Worm (Caenorhabditis elegans) whole organism, L4 larva: Measurements from ENCODE around the gene col-151.

Source experiments
- F10B5.3 ChIP-seq: sonication (generic microtip); optimal IDR thresholded peaks from 2 replicates; lab custom pipeline; 2016; ENCODE audit warnings: mild to moderate bottlenecking, missing genetic modification characterization, missing compliant biosample characterization
- F37D6.2 ChIP-seq: sonication (generic microtip); optimal IDR thresholded peaks from 2 replicates; lab custom pipeline; 2016; ENCODE audit warnings: mild to moderate bottlenecking, missing genetic modification characterization, missing compliant biosample characterization
- R02D3.7 ChIP-seq: fragments of 150-350 bp; sonication (generic microtip); optimal IDR thresholded peaks from 3 replicates; lab custom pipeline; 2014; ENCODE audit warnings: missing biosample characterization, missing genetic modification characterization
- Y105C5A.15 ChIP-seq: fragments of 200-800 bp; sonication (Bioruptor generic); IDR thresholded peaks from 2 replicates; pipeline ENCODE4 v1.3.6; 2022; ENCODE audit warnings: missing genetic modification characterization, missing compliant biosample characterization
- Y75B8A.6 ChIP-seq: fragments of 200-800 bp; sonication (Bioruptor generic); IDR thresholded peaks from 2 replicates; pipeline ENCODE4 v1.3.6; 2022; ENCODE audit warnings: missing genetic modification reagents, missing genetic modification characterization, missing compliant biosample characterization
- ZK337.2 ChIP-seq: fragments of 200-800 bp; sonication (Bioruptor generic); IDR thresholded peaks from 2 replicates; pipeline ENCODE4 v1.3.6; 2022; ENCODE audit warnings: missing genetic modification reagents, missing genetic modification characterization, missing compliant biosample characterization
- aha-1 ChIP-seq: fragments of 150-350 bp; peaks from one replicate; lab custom pipeline; 2014; ENCODE audit warnings: missing biosample characterization, missing genetic modification characterization
- ama-1 ChIP-seq: fragments of 150-350 bp; optimal IDR thresholded peaks from 2 replicates; lab custom pipeline; 2014; ENCODE audit warnings: inconsistent platforms, mixed read lengths
- ceh-44 ChIP-seq: fragments of 200-800 bp; sonication (Bioruptor generic); IDR thresholded peaks from 2 replicates; pipeline ENCODE4 v1.3.6; 2022; ENCODE audit warnings: missing genetic modification reagents, missing genetic modification characterization, missing compliant biosample characterization
- ceh-62 ChIP-seq: sonication (generic microtip); optimal IDR thresholded peaks from 2 replicates; lab custom pipeline; 2017; ENCODE audit warnings: missing biosample characterization, missing genetic modification characterization
- daf-12 ChIP-seq: fragments of 150-350 bp; optimal IDR thresholded peaks from 2 replicates; lab custom pipeline; 2014; ENCODE audit warnings: missing biosample characterization, missing genetic modification reagents, missing genetic modification characterization
- dmd-6 ChIP-seq: fragments of 200-800 bp; sonication (Bioruptor generic); IDR thresholded peaks from 2 replicates; pipeline ENCODE4 v1.3.6; 2022; ENCODE audit warnings: missing genetic modification reagents, missing genetic modification characterization, missing compliant biosample characterization
- dmd-8 ChIP-seq: fragments of 200-800 bp; sonication (Bioruptor generic); IDR thresholded peaks from 2 replicates; pipeline ENCODE4 v1.3.6; 2022; ENCODE audit warnings: missing genetic modification characterization, missing compliant biosample characterization
- dmd-9 ChIP-seq: fragments of 200-800 bp; sonication (Bioruptor generic); IDR thresholded peaks from 2 replicates; pipeline ENCODE4 v1.3.6; 2022; ENCODE audit warnings: missing genetic modification reagents, missing genetic modification characterization, missing compliant biosample characterization
- egl-43 ChIP-seq: fragments of 200-800 bp; sonication (Bioruptor generic); IDR thresholded peaks from 2 replicates; pipeline ENCODE4 v1.3.6; 2022; ENCODE audit warnings: missing genetic modification reagents, missing genetic modification characterization, missing compliant biosample characterization
- hlh-11 ChIP-seq: fragments of 200-800 bp; sonication (Bioruptor generic); optimal IDR thresholded peaks from 2 replicates; lab custom pipeline; 2018; ENCODE audit warnings: mild to moderate bottlenecking, missing genetic modification characterization, missing compliant biosample characterization
- hmg-1.1 ChIP-seq: fragments of 200-800 bp; sonication (Bioruptor generic); IDR thresholded peaks from 2 replicates; pipeline ENCODE4 v1.3.6; 2022; ENCODE audit warnings: missing genetic modification reagents, missing genetic modification characterization, missing compliant biosample characterization
- lin-1 ChIP-seq: fragments of 200-800 bp; sonication (Bioruptor generic); IDR thresholded peaks from 2 replicates; pipeline ENCODE4 v1.3.6; 2022; ENCODE audit warnings: missing genetic modification reagents, missing genetic modification characterization, missing compliant biosample characterization
- lin-13 ChIP-seq: fragments of 150-350 bp; optimal IDR thresholded peaks from 2 replicates; lab custom pipeline; 2014; ENCODE audit warnings: missing biosample characterization, missing genetic modification reagents, missing genetic modification characterization
- lin-38 ChIP-seq: fragments of 200-800 bp; sonication (Bioruptor generic); IDR thresholded peaks from 2 replicates; pipeline ENCODE4 v1.3.6; 2022; ENCODE audit warnings: missing genetic modification reagents, missing genetic modification characterization, missing compliant biosample characterization
- lir-3 ChIP-seq: sonication (generic microtip); optimal IDR thresholded peaks from 2 replicates; lab custom pipeline; 2016; ENCODE audit warnings: mild to moderate bottlenecking, missing genetic modification characterization, missing compliant biosample characterization
- mdl-1 ChIP-seq, 2 experiments: fragments of 150-350 bp in 1 of 2; sonication (generic microtip) in 1 of 2; optimal IDR thresholded peaks; 2 replicates each; lab custom pipeline; 2014 to 2017; ENCODE audit warnings: missing biosample characterization in 2 of 2, missing genetic modification characterization in 2 of 2
- mep-1 ChIP-seq: fragments of 150-350 bp; sonication (generic microtip); optimal IDR thresholded peaks from 3 replicates; lab custom pipeline; 2014; ENCODE audit warnings: missing biosample characterization, missing genetic modification characterization
- nhr-10 ChIP-seq: fragments of 150-350 bp; optimal IDR thresholded peaks from 2 replicates; lab custom pipeline; 2014; ENCODE audit warnings: missing biosample characterization, missing genetic modification characterization
- nhr-102 ChIP-seq: sonication (generic microtip); optimal IDR thresholded peaks from 2 replicates; lab custom pipeline; 2016; ENCODE audit warnings: mild to moderate bottlenecking, missing genetic modification characterization, moderate library complexity, missing compliant biosample characterization
- nhr-111 ChIP-seq: fragments of 200-800 bp; sonication (Bioruptor generic); optimal IDR thresholded peaks from 2 replicates; lab custom pipeline; 2018; ENCODE audit warnings: mild to moderate bottlenecking, missing genetic modification characterization, missing compliant biosample characterization
- nhr-25 ChIP-seq: sonication (generic microtip); optimal IDR thresholded peaks from 2 replicates; lab custom pipeline; 2017; ENCODE audit warnings: missing genetic modification characterization, mild to moderate bottlenecking, missing compliant biosample characterization, antibody characterized with exemption, moderate library complexity, borderline replicate concordance; ENCODE audit not compliant: insufficient read depth
- nhr-28 ChIP-seq: fragments of 150-350 bp; optimal IDR thresholded peaks from 2 replicates; lab custom pipeline; 2014; ENCODE audit warnings: missing biosample characterization, missing genetic modification characterization
- nhr-42 ChIP-seq: fragments of 200-800 bp; sonication (Bioruptor generic); IDR thresholded peaks from 2 replicates; pipeline ENCODE4 v1.3.6; 2022; ENCODE audit warnings: missing genetic modification characterization, missing compliant biosample characterization
- nhr-48 ChIP-seq: sonication (generic microtip); optimal IDR thresholded peaks from 2 replicates; lab custom pipeline; 2016; ENCODE audit warnings: mild to moderate bottlenecking, missing genetic modification characterization, missing compliant biosample characterization
- nhr-6 ChIP-seq: fragments of 150-350 bp; optimal IDR thresholded peaks from 2 replicates; lab custom pipeline; 2014; ENCODE audit warnings: missing biosample characterization, missing genetic modification characterization
- php-3 ChIP-seq: fragments of 200-800 bp; sonication (Bioruptor generic); IDR thresholded peaks from 2 replicates; pipeline ENCODE4 v1.3.6; 2022; ENCODE audit warnings: missing genetic modification reagents, missing genetic modification characterization, missing compliant biosample characterization
- pqm-1 ChIP-seq: sonication (generic microtip); optimal IDR thresholded peaks from 2 replicates; lab custom pipeline; 2017; ENCODE audit warnings: missing biosample characterization, missing genetic modification characterization
- set-16 ChIP-seq: fragments of 200-800 bp; sonication (Bioruptor generic); IDR thresholded peaks from 2 replicates; pipeline ENCODE4 v1.3.6; 2022; ENCODE audit warnings: missing genetic modification reagents, missing genetic modification characterization, missing compliant biosample characterization
- snpc-1.2 ChIP-seq: fragments of 200-800 bp; sonication (Bioruptor generic); IDR thresholded peaks from 2 replicates; pipeline ENCODE4 v1.3.6; 2022; ENCODE audit warnings: missing genetic modification reagents, missing genetic modification characterization, missing compliant biosample characterization
- snpc-4 ChIP-seq: fragments of 150-350 bp; optimal IDR thresholded peaks from 2 replicates; lab custom pipeline; 2014; ENCODE audit warnings: missing biosample characterization, missing genetic modification characterization
- spr-1 ChIP-seq: sonication (generic microtip); optimal IDR thresholded peaks from 2 replicates; lab custom pipeline; 2016; ENCODE audit warnings: mild to moderate bottlenecking, missing genetic modification characterization, missing compliant biosample characterization
- spr-3 ChIP-seq: fragments of 200-800 bp; sonication (Bioruptor generic); optimal IDR thresholded peaks from 2 replicates; lab custom pipeline; 2018; ENCODE audit warnings: mild to moderate bottlenecking, missing genetic modification characterization, missing compliant biosample characterization
- tag-97 ChIP-seq: fragments of 200-800 bp; sonication (Bioruptor generic); IDR thresholded peaks from 2 replicates; pipeline ENCODE4 v1.3.6; 2022; ENCODE audit warnings: missing genetic modification characterization, missing compliant biosample characterization
- tra-1 ChIP-seq: fragments of 200-800 bp; sonication (Bioruptor generic); IDR thresholded peaks from 2 replicates; pipeline ENCODE4 v1.3.6; 2022; ENCODE audit warnings: missing genetic modification reagents, missing genetic modification characterization, missing compliant biosample characterization
- unc-130 ChIP-seq: sonication (generic microtip); optimal IDR thresholded peaks from 2 replicates; lab custom pipeline; 2016; ENCODE audit warnings: missing genetic modification reagents, missing genetic modification characterization, missing compliant biosample characterization
- unc-62 ChIP-seq, 3 experiments: fragments of 150-350 bp in 1 of 3; sonication (generic microtip); optimal IDR thresholded peaks in 2 of 3; peaks in 1 of 3; 1 replicate in 1 of 3; 2 replicates in 2 of 3; lab custom pipeline; 2014 to 2017; ENCODE audit warnings: missing biosample characterization in 3 of 3, missing genetic modification characterization in 3 of 3, missing genetic modification reagents in 3 of 3, missing genotype in 1 of 3
- zfp-2 ChIP-seq: sonication (generic microtip); optimal IDR thresholded peaks from 2 replicates; lab custom pipeline; 2016; ENCODE audit warnings: mild to moderate bottlenecking, missing genetic modification characterization, missing compliant biosample characterization
- zip-11 ChIP-seq: fragments of 200-800 bp; sonication (Bioruptor generic); IDR thresholded peaks from 2 replicates; pipeline ENCODE4 v1.3.6; 2022; ENCODE audit warnings: missing genetic modification characterization, missing compliant biosample characterization

Gene col-151

ce11 chrV:10383950-10384349 lies 11.1 kb downstream of the col-151 start, which contains the start of gene spe-10:
Gene spe-10 (plus strand): TSS chrV:10384250.
- TF ChIP-seq spr-3 (GFP tag; lab: Kevin White, UChicago) = no peak
- TF ChIP-seq nhr-111 (GFP tag; lab: Kevin White, UChicago) = no peak
- TF ChIP-seq snpc-4 (tag; lab: Kevin White, UChicago) = no peak
- no peak for TF ChIP-seq pqm-1 (tag; lab: Kevin White, UChicago)
- TF ChIP-seq ZK337.2 (GFP tag; lab: Robert Waterston, UW) = no peak
- TF ChIP-seq zip-11 (GFP tag; lab: Robert Waterston, UW) = no peak

ce11 chrV:10382142-10382541 lies 12.9 kb downstream of the col-151 start, which contains the start of gene pqn-2:
Gene pqn-2 (plus strand): TSS chrV:10382442.
- no peak for TF ChIP-seq spr-1 (tag; lab: Kevin White, UChicago)
- TF ChIP-seq ceh-62 (tag; lab: Kevin White, UChicago) = no peak
- no peak for TF ChIP-seq php-3 (GFP tag; lab: Robert Waterston, UW)
- no peak for TF ChIP-seq tag-97 (GFP tag; lab: Robert Waterston, UW)
- TF ChIP-seq nhr-10 = no peak
- TF ChIP-seq unc-130 (GFP tag; lab: Kevin White, UChicago) = no peak
- no peak for TF ChIP-seq F10B5.3 (tag; lab: Kevin White, UChicago)
- no peak for TF ChIP-seq hlh-11
- TF ChIP-seq dmd-9 = no peak
- TF ChIP-seq nhr-25 (tag; lab: Kevin White, UChicago) = no peak
- TF ChIP-seq egl-43 = no peak
- no peak for TF ChIP-seq tra-1 (GFP tag; lab: Robert Waterston, UW)
- TF ChIP-seq mdl-1 (tag; optimal IDR thresholded peaks at IDR 0.05; lab: Kevin White, UChicago) = no peak
- no peak for TF ChIP-seq nhr-102 (tag; lab: Kevin White, UChicago)
- TF ChIP-seq Y105C5A.15 = no peak
- no peak for TF ChIP-seq F37D6.2 (tag; lab: Kevin White, UChicago)

DNA sequence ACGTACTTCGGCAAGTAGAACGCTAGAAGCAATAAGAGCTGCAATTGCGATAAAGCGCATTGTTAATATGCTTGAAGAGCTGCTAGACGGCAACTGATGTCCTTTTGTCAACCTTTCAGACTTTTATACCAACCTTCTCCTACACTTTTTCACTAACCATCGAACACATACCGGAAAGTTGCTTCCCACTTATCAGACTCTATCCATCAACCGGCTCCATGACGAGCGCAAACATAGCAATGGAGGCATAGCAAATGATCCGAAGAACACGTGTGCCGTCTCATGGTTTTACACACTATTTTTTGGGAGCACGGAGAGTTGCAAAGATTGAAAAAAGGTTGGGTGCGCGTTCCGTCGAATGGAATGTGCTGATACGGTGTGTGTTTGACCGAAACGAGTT lies 13.3 kb downstream of the col-151 start, which contains the start of gene abu-1:
Gene abu-1, minus strand, starts transcription at position 101 of the 400 bp plus-strand sequence.
- TF ChIP-seq hmg-1.1 (GFP tag; lab: Robert Waterston, UW) = no peak
- TF ChIP-seq ceh-44 = no peak
- TF ChIP-seq R02D3.7 (tag; lab: Kevin White, UChicago) = no peak
- no peak for TF ChIP-seq nhr-48 (tag; lab: Kevin White, UChicago)
- TF ChIP-seq daf-12 = no peak
- TF ChIP-seq mep-1 (tag; lab: Kevin White, UChicago) = no peak
- TF ChIP-seq nhr-6 (tag; lab: Kevin White, UChicago) = no peak
- TF ChIP-seq dmd-6 (GFP tag; lab: Robert Waterston, UW) = no peak
- no peak for TF ChIP-seq dmd-8 (GFP tag; lab: Robert Waterston, UW)
- no peak for TF ChIP-seq lir-3 (tag; lab: Kevin White, UChicago)
- TF ChIP-seq lin-13 (GFP tag; lab: Kevin White, UChicago) = no peak
- TF ChIP-seq nhr-102 (tag; lab: Kevin White, UChicago) = no peak
- TF ChIP-seq lin-38 (GFP tag; lab: Robert Waterston, UW) = no peak

- TF ChIP-seq zfp-2 (tag; lab: Kevin White, UChicago) (no peak), nhr-28 (tag; lab: Kevin White, UChicago) (no peak), nhr-42 (GFP tag; lab: Robert Waterston, UW) (no peak), nhr-10 (no peak), unc-62 (GFP tag; optimal IDR thresholded peaks at IDR 0.05 in 1 of 2; lab: Kevin White, UChicago) (peak in 1 of 2 experiments; percentile 68), unc-62 (tag; optimal IDR thresholded peaks at IDR 0.05; lab: Kevin White, UChicago) (no peak), nhr-102 (tag; lab: Kevin White, UChicago) (no peak), aha-1 (peak; percentile 95), ama-1 (lab: Kevin White, UChicago) (no peak), snpc-1.2 (GFP tag; lab: Robert Waterston, UW) (no peak), lin-1 (GFP tag; lab: Robert Waterston, UW) (no peak), Y75B8A.6 (GFP tag; lab: Robert Waterston, UW) (no peak), set-16 (GFP tag; lab: Robert Waterston, UW) (no peak)
These were observed 15.3 kb downstream of the col-151 start for ce11 chrV:10379761-10380160.
